Fruit fly (Drosophila melanogaster) whole organism, embryonic: Measurements from ENCODE around the gene GluClalpha.
A peak's percentile ranks its signal among the peaks of the same experiment; 100 is the strongest.

Source experiments
- Aef1 ChIP-seq: fragments of 200-800 bp; sonication (Bioruptor generic); IDR thresholded peaks from 3 replicates; pipeline ENCODE4 v1.3.6; 2022; ENCODE audit warnings: missing biosample characterization, missing genetic modification characterization
- CG10147 ChIP-seq: fragments of 200-800 bp; sonication (Bioruptor generic); optimal IDR thresholded peaks from 2 replicates; lab custom pipeline; 2019; ENCODE audit warnings: missing biosample characterization, mild to moderate bottlenecking, missing genetic modification characterization, moderate library complexity
- CG12942 ChIP-seq: fragments of 200-800 bp; sonication (Bioruptor generic); optimal IDR thresholded peaks from 3 replicates; lab custom pipeline; 2016; ENCODE audit warnings: missing biosample characterization, missing genetic modification characterization
- CG13123 ChIP-seq: fragments of 200-800 bp; sonication (Bioruptor generic); optimal IDR thresholded peaks from 2 replicates; lab custom pipeline; 2016; ENCODE audit warnings: missing biosample characterization, missing genetic modification characterization
- CG15479 ChIP-seq: fragments of 200-800 bp; sonication (Bioruptor generic); optimal IDR thresholded peaks from 3 replicates; lab custom pipeline; 2019; ENCODE audit warnings: missing biosample characterization, mild to moderate bottlenecking, missing genetic modification characterization, moderate library complexity
- CG16815 ChIP-seq: fragments of 200-800 bp; sonication (Bioruptor generic); optimal IDR thresholded peaks from 3 replicates; lab custom pipeline; 2017; ENCODE audit warnings: missing biosample characterization, mild to moderate bottlenecking, missing genetic modification characterization
- CG16863 ChIP-seq: fragments of 200-800 bp; sonication (Bioruptor generic); optimal IDR thresholded peaks from 3 replicates; lab custom pipeline; 2016; ENCODE audit warnings: missing biosample characterization, missing genetic modification characterization
- CG17361 ChIP-seq: fragments of 200-800 bp; sonication (Bioruptor generic); IDR thresholded peaks from 3 replicates; pipeline ENCODE4 v1.3.6; 2022; ENCODE audit warnings: missing biosample characterization, missing genetic modification characterization
- CG18262 ChIP-seq: fragments of 200-800 bp; optimal IDR thresholded peaks from 3 replicates; lab custom pipeline; 2019; ENCODE audit warnings: missing biosample characterization, mild to moderate bottlenecking, missing genetic modification characterization, moderate library complexity
- CG2712 ChIP-seq: fragments of 200-800 bp; optimal IDR thresholded peaks from 3 replicates; lab custom pipeline; 2019; ENCODE audit warnings: missing biosample characterization, mild to moderate bottlenecking, missing genetic modification characterization, moderate library complexity
- CG30403 ChIP-seq: fragments of 200-800 bp; sonication (Bioruptor generic); optimal IDR thresholded peaks from 3 replicates; lab custom pipeline; 2016; ENCODE audit warnings: missing biosample characterization, missing genetic modification characterization
- CG31365 ChIP-seq: fragments of 200-800 bp; sonication (Bioruptor generic); optimal IDR thresholded peaks from 2 replicates; lab custom pipeline; 2018; ENCODE audit warnings: missing biosample characterization, mild to moderate bottlenecking, missing genetic modification characterization
- CG31441 ChIP-seq: fragments of 200-800 bp; sonication (Bioruptor generic); IDR thresholded peaks from 2 replicates; pipeline ENCODE4 v1.3.6; 2022; ENCODE audit warnings: missing biosample characterization, missing genetic modification characterization
- CG3847 ChIP-seq: fragments of 200-800 bp; sonication (Bioruptor generic); IDR thresholded peaks from 2 replicates; pipeline ENCODE4 v1.3.6; 2022; ENCODE audit warnings: missing biosample characterization, missing genetic modification characterization
- CG4707 ChIP-seq: fragments of 200-800 bp; sonication (Bioruptor generic); optimal IDR thresholded peaks from 2 replicates; lab custom pipeline; 2018; ENCODE audit warnings: missing biosample characterization, mild to moderate bottlenecking, missing genetic modification characterization, moderate library complexity
- CG6689 ChIP-seq: fragments of 200-800 bp; sonication (Bioruptor generic); IDR thresholded peaks from 2 replicates; pipeline ENCODE4 v1.3.6; 2022; ENCODE audit warnings: missing biosample characterization, missing genetic modification characterization
- CG8924 ChIP-seq: fragments of 200-800 bp; optimal IDR thresholded peaks from 3 replicates; lab custom pipeline; 2019; ENCODE audit warnings: missing biosample characterization, mild to moderate bottlenecking, missing genetic modification characterization, moderate library complexity
- CG9817 ChIP-seq: fragments of 200-800 bp; sonication (Bioruptor generic); optimal IDR thresholded peaks from 2 replicates; lab custom pipeline; 2018; ENCODE audit warnings: missing biosample characterization, mild to moderate bottlenecking, missing genetic modification characterization, moderate library complexity
- Dll ChIP-seq: fragments of 200-800 bp; sonication (Bioruptor generic); IDR thresholded peaks from 4 replicates; pipeline ENCODE4 v1.3.6; 2022; ENCODE audit warnings: missing biosample characterization, missing genetic modification characterization; ENCODE audit not compliant: partially characterized antibody
- Dp ChIP-seq: fragments of 200-800 bp; sonication (Bioruptor generic); optimal IDR thresholded peaks from 2 replicates; lab custom pipeline; 2018; ENCODE audit warnings: missing biosample characterization, mild to moderate bottlenecking, missing genetic modification characterization, moderate library complexity
- Drgx ChIP-seq: fragments of 200-800 bp; sonication (Bioruptor generic); IDR thresholded peaks from 2 replicates; pipeline ENCODE4 v1.3.6; 2022; ENCODE audit warnings: missing biosample characterization, missing genetic modification characterization
- Ets65A ChIP-seq: fragments of 200-800 bp; sonication (Bioruptor generic); peaks from one replicate; lab custom pipeline; 2016; ENCODE audit warnings: missing biosample characterization, missing genetic modification characterization
- HLH3B ChIP-seq: fragments of 200-800 bp; sonication (Bioruptor generic); IDR thresholded peaks from 2 replicates; pipeline ENCODE4 v1.3.6; 2022; ENCODE audit warnings: missing biosample characterization, missing genetic modification characterization
- Hr78 ChIP-seq, 2 experiments: fragments of 200-800 bp in 1 of 2; fragments of >200 bp in 1 of 2; sonication (Bioruptor generic) in 1 of 2; optimal IDR thresholded peaks; 2 replicates each; lab custom pipeline; 2017 to 2019; ENCODE audit warnings: missing biosample characterization in 2 of 2, missing genetic modification characterization in 2 of 2, mild to moderate bottlenecking in 1 of 2, moderate library complexity in 1 of 2
- Lim3 ChIP-seq: fragments of 200-800 bp; sonication (Bioruptor generic); IDR thresholded peaks from 2 replicates; pipeline ENCODE4 v1.3.6; 2022; ENCODE audit warnings: missing biosample characterization, missing genetic modification characterization
- Opbp ChIP-seq: fragments of 200-800 bp; sonication (Bioruptor generic); IDR thresholded peaks from 3 replicates; pipeline ENCODE4 v1.3.6; 2022; ENCODE audit warnings: missing biosample characterization, missing genetic modification characterization; ENCODE audit not compliant: partially characterized antibody
- abd-A ChIP-seq: fragments of 200-800 bp; sonication (Bioruptor generic); optimal IDR thresholded peaks from 3 replicates; lab custom pipeline; 2019; ENCODE audit warnings: missing biosample characterization, mild to moderate bottlenecking, missing genetic modification characterization, moderate library complexity
- ara ChIP-seq: fragments of 200-800 bp; sonication (Bioruptor generic); IDR thresholded peaks from 2 replicates; pipeline ENCODE4 v1.3.6; 2022; ENCODE audit warnings: missing biosample characterization, missing genetic modification characterization
- bowl ChIP-seq: fragments of 200-800 bp; sonication (Bioruptor generic); IDR thresholded peaks from 2 replicates; pipeline ENCODE4 v1.3.6; 2022; ENCODE audit warnings: missing biosample characterization, missing genetic modification characterization
- chm ChIP-seq: fragments of 200-800 bp; sonication (Bioruptor generic); IDR thresholded peaks from 2 replicates; pipeline ENCODE4 v1.3.6; 2022; ENCODE audit warnings: missing biosample characterization, missing genetic modification characterization
- cwo ChIP-seq: fragments of 200-800 bp; sonication (Bioruptor generic); optimal IDR thresholded peaks from 3 replicates; lab custom pipeline; 2017; ENCODE audit warnings: missing biosample characterization, missing genetic modification characterization, mild to moderate bottlenecking, moderate library complexity, missing genetic modification reagents
- disco-r ChIP-seq: fragments of 200-800 bp; sonication (Bioruptor generic); optimal IDR thresholded peaks from 2 replicates; lab custom pipeline; 2016; ENCODE audit warnings: missing biosample characterization, missing genetic modification characterization
- dmrt11E ChIP-seq: fragments of 200-800 bp; sonication (Bioruptor generic); optimal IDR thresholded peaks from 3 replicates; lab custom pipeline; 2018; ENCODE audit warnings: missing biosample characterization, mild to moderate bottlenecking, missing genetic modification characterization, moderate library complexity
- dpn ChIP-seq, 2 experiments: fragments of 200-800 bp; sonication (Bioruptor generic); optimal IDR thresholded peaks; 3 replicates each; lab custom pipeline; 2016; ENCODE audit warnings: missing biosample characterization in 2 of 2, missing genetic modification characterization in 2 of 2
- ewg ChIP-seq: fragments of 200-800 bp; sonication (Bioruptor generic); optimal IDR thresholded peaks from 3 replicates; lab custom pipeline; 2017; ENCODE audit warnings: mild to moderate bottlenecking, missing biosample characterization, missing genetic modification reagents, missing genetic modification characterization
- fd64A ChIP-seq: fragments of 200-800 bp; sonication (Bioruptor generic); optimal IDR thresholded peaks from 3 replicates; lab custom pipeline; 2018; ENCODE audit warnings: missing biosample characterization, mild to moderate bottlenecking, missing genetic modification characterization
- fd96Cb ChIP-seq: fragments of 200-800 bp; sonication (Bioruptor generic); optimal IDR thresholded peaks from 2 replicates; lab custom pipeline; 2018; ENCODE audit warnings: missing biosample characterization, mild to moderate bottlenecking, missing genetic modification characterization, moderate library complexity
- gem ChIP-seq: fragments of 200-800 bp; sonication (Bioruptor generic); optimal IDR thresholded peaks from 2 replicates; lab custom pipeline; 2019; ENCODE audit warnings: missing biosample characterization, mild to moderate bottlenecking, missing genetic modification characterization, moderate library complexity
- gt ChIP-seq: fragments of 200-800 bp; sonication (Bioruptor generic); IDR thresholded peaks from 2 replicates; pipeline ENCODE4 v1.3.6; 2022; ENCODE audit warnings: missing biosample characterization, missing genetic modification characterization
- lab ChIP-seq: fragments of 200-800 bp; sonication (Bioruptor generic); optimal IDR thresholded peaks from 3 replicates; lab custom pipeline; 2017; ENCODE audit warnings: missing biosample characterization, missing genetic modification characterization, mild to moderate bottlenecking, moderate library complexity, missing genetic modification reagents
- phol ChIP-seq: fragments of 200-800 bp; sonication (Bioruptor generic); optimal IDR thresholded peaks from 3 replicates; lab custom pipeline; 2018; ENCODE audit warnings: missing biosample characterization, mild to moderate bottlenecking, missing genetic modification characterization, moderate library complexity
- twi ChIP-seq: fragments of 200-800 bp; optimal IDR thresholded peaks from 2 replicates; lab custom pipeline; 2019; ENCODE audit warnings: missing biosample characterization, mild to moderate bottlenecking, missing genetic modification characterization, moderate library complexity
- zen2 ChIP-seq: fragments of 200-800 bp; sonication (Bioruptor generic); IDR thresholded peaks from 3 replicates; pipeline ENCODE4 v1.3.6; 2022; ENCODE audit warnings: missing biosample characterization, missing genetic modification characterization; ENCODE audit not compliant: partially characterized antibody

Gene GluClalpha

DNA sequence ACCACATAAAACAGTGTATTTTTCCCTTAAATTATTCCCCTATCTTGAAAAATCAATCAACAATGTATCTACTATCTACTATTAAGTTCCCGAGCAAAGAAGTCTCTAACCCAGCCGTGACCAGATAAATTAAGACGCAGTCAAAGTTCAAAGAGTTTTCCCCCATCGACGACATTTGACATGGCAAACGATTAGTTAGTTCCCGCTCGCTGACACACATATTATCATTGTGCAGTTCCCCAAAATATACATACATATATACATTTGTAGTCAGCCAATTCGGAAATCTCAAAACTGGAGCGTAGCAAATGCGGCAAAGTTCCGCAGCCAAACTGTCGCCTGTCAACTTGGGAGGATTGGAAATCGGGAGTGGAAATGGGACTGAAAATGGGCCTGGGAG, 76.6 kb downstream of the GluClalpha start (continued):
- no peak for TF ChIP-seq ewg
- no peak for TF ChIP-seq chm (GFP tag; lab: Robert Waterston, UW)
- no peak for TF ChIP-seq CG4707 (GFP tag; lab: Kevin White, UChicago)
- TF ChIP-seq Hr78 (GFP tag; optimal IDR thresholded peaks at IDR 0.05; lab: Kevin White, UChicago) = peak in 1 of 2 experiments; percentile 79
- no peak for TF ChIP-seq CG13123

DNA sequence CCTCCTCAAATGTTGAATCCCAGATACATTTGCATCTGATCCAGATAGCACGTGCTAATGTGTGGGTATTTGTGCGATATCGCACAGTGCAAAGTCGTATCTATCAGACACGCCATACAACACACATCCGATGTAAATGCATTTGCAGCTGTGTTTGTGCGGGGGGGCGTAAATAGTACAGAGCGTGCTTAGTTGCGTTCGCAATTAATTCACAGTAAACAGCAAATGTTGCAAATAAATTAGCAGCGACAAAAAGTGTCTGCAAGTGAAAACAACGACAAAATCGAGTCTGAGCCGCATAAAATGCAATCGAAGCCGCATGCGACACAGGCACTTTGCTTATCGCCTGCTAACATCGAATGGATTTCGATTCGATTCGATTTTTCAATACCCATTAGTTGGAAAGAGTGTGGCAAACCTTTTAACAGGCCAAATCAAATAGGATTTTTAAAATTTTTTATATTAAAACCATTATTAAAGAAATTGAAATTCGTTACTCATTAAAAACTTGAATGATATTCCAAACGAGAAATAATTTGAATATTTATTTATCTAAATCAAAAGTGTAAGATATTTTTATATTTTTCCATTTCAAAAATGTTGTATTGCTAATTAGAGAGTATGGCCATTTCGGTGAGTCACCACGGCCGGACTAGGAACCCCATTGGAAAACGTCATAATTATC, 77.4 kb downstream of the GluClalpha start:
- TF ChIP-seq CG2712 (tag; lab: Kevin White, UChicago) = peak; percentile 43
- TF ChIP-seq CG18262 (tag; lab: Kevin White, UChicago) = peak; percentile 50
- TF ChIP-seq Ets65A (GFP tag; lab: Kevin White, UChicago) = peak; percentile 82
- peak; percentile 46; the same call in 1 of the 2 replicates for TF ChIP-seq CG31441 (GFP tag; lab: Robert Waterston, UW)
- no peak for TF ChIP-seq CG31365 (tag; lab: Kevin White, UChicago)
- TF ChIP-seq dmrt11E = peak; percentile 32
- no peak for TF ChIP-seq gt (GFP tag; lab: Robert Waterston, UW)
- TF ChIP-seq ara (GFP tag; lab: Robert Waterston, UW) = no peak
- TF ChIP-seq Opbp (GFP tag; lab: Robert Waterston, UW) = no peak
- TF ChIP-seq twi = no peak
- no peak for TF ChIP-seq CG9817
- TF ChIP-seq fd96Cb (tag; lab: Kevin White, UChicago) = no peak
- peak; percentile 49; the same call in 2 of the 3 replicates for TF ChIP-seq CG17361
- TF ChIP-seq CG8924 (tag; lab: Kevin White, UChicago) = no peak
- TF ChIP-seq phol (tag; lab: Kevin White, UChicago) = peak; percentile 0
- peak; percentile 4 for TF ChIP-seq gem (tag; lab: Kevin White, UChicago)
- TF ChIP-seq dpn (GFP tag; optimal IDR thresholded peaks at IDR 0.05; lab: Kevin White, UChicago) = no peak
- TF ChIP-seq Aef1 (GFP tag; lab: Robert Waterston, UW) = no peak
- peak; percentile 22; the same call in 1 of the 2 replicates for TF ChIP-seq Drgx (GFP tag; lab: Robert Waterston, UW)
- peak; percentile 18 for TF ChIP-seq CG15479 (GFP tag; lab: Kevin White, UChicago)

dm6 chr3R:19808430-19808756, 77.9 kb downstream of the GluClalpha start:
- TF ChIP-seq CG15479 (GFP tag; lab: Kevin White, UChicago) (peak; percentile 67), bowl (GFP tag; lab: Robert Waterston, UW) (no peak)

- TF ChIP-seq ewg = no peak
- TF ChIP-seq CG3847 (GFP tag; lab: Robert Waterston, UW) = no peak
- TF ChIP-seq CG16863 = no peak
- TF ChIP-seq CG30403 = no peak
- no peak for TF ChIP-seq Dll (GFP tag; lab: Robert Waterston, UW)
- TF ChIP-seq HLH3B = no peak
- no peak for TF ChIP-seq cwo (GFP tag; lab: Kevin White, UChicago)
- no peak for TF ChIP-seq Dp
- no peak for TF ChIP-seq zen2 (GFP tag; lab: Robert Waterston, UW)
- no peak for TF ChIP-seq CG12942
- TF ChIP-seq disco-r (GFP tag; lab: Kevin White, UChicago) = no peak
- TF ChIP-seq abd-A (tag; lab: Kevin White, UChicago) = no peak
- TF ChIP-seq dmrt11E = no peak
- TF ChIP-seq CG10147 = no peak
- no peak for TF ChIP-seq CG16815 (GFP tag; lab: Kevin White, UChicago)
- no peak for TF ChIP-seq Lim3
- no peak for TF ChIP-seq fd64A
- no peak for TF ChIP-seq CG6689 (GFP tag; lab: Robert Waterston, UW)
- no peak for TF ChIP-seq lab (GFP tag; lab: Kevin White, UChicago)
Measured at dm6 chr3R:19811510-19811909, 81.0 kb downstream of the GluClalpha start.
